Fruit fly (Drosophila melanogaster) whole organism: ENCODE measurements around the gene CG43731.

Source experiments
- Dll ChIP-seq: fragments of >200 bp; optimal IDR thresholded peaks from 2 replicates; lab custom pipeline; 2017
- EcR ChIP-seq, 2 experiments: fragments of >200 bp; optimal IDR thresholded peaks; 2 replicates each; lab custom pipeline; 2017; ENCODE audit warnings: missing biosample characterization in 2 of 2, missing genetic modification characterization in 2 of 2, missing genetic modification reagents in 2 of 2
- pan ChIP-seq: fragments of >200 bp; optimal IDR thresholded peaks from 2 replicates; lab custom pipeline; 2017
- usp ChIP-seq: fragments of >200 bp; optimal IDR thresholded peaks from 2 replicates; lab custom pipeline; 2017; ENCODE audit warnings: missing biosample characterization, missing genetic modification characterization, mixed read lengths

DNA sequence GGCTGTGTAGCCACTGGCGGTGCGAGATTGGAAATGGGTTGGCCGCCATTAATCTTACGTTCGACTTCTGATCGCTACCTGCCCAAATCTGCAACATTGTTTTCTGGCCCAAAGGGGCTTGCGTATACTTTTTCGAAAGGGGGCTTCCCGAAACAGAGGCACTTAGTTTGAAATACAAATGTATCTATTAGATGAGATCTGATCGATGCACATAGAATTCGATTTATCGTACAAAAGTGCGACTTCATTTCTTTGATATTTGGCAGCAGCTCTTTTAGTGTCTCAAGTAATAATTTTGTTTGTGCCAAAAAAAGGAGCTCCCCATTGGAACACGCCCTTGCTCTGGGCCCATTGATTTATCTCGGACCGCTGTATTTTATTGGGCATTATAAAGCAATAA lies 30.1 kb upstream of the CG43731 start:
- no peak for TF ChIP-seq usp (GFP tag; lab: Kevin White, UChicago)
- TF ChIP-seq EcR (GFP tag; optimal IDR thresholded peaks at IDR 0.05; lab: Kevin White, UChicago) = no peak
- no peak for TF ChIP-seq pan (lab: Kevin White, UChicago)
- TF ChIP-seq Dll (lab: Kevin White, UChicago) = no peak
